Fruit fly (Drosophila melanogaster) whole organism, embryonic: Measurements from ENCODE around the gene CG44158.

Experiments used
- Bteb2 ChIP-seq: fragments of 200-800 bp; sonication (Bioruptor generic); optimal IDR thresholded peaks from 2 replicates; lab custom pipeline; 2016; ENCODE audit warnings: missing biosample characterization, missing genetic modification characterization
- CG10959 ChIP-seq: fragments of 200-800 bp; sonication (Bioruptor generic); IDR thresholded peaks from 2 replicates; pipeline ENCODE4 v1.3.6; 2022; ENCODE audit warnings: missing biosample characterization, missing genetic modification characterization
- CG11504 ChIP-seq: fragments of 200-800 bp; sonication (Bioruptor generic); optimal IDR thresholded peaks from 3 replicates; lab custom pipeline; 2019; ENCODE audit warnings: missing biosample characterization, mild to moderate bottlenecking, missing genetic modification characterization, moderate library complexity
- CG11695 ChIP-seq: fragments of 200-800 bp; sonication (Bioruptor generic); IDR thresholded peaks from 3 replicates; pipeline ENCODE4 v1.3.6; 2022; ENCODE audit warnings: missing biosample characterization, missing genetic modification characterization
- CG1233 ChIP-seq: fragments of 200-800 bp; sonication (Bioruptor generic); optimal IDR thresholded peaks from 4 replicates; lab custom pipeline; 2018; ENCODE audit warnings: missing biosample characterization, mild to moderate bottlenecking, missing genetic modification characterization
- CG14441 ChIP-seq: fragments of 200-800 bp; sonication (Bioruptor generic); IDR thresholded peaks from 2 replicates; pipeline ENCODE4 v1.3.6; 2022; ENCODE audit warnings: missing biosample characterization, missing genetic modification characterization
- CG15269 ChIP-seq: fragments of 200-800 bp; sonication (Bioruptor generic); optimal IDR thresholded peaks from 2 replicates; lab custom pipeline; 2018; ENCODE audit warnings: missing biosample characterization, mild to moderate bottlenecking, missing genetic modification characterization, moderate library complexity
- CG15696 ChIP-seq: fragments of 200-800 bp; sonication (Bioruptor generic); optimal IDR thresholded peaks from 2 replicates; lab custom pipeline; 2019; ENCODE audit warnings: missing biosample characterization, mild to moderate bottlenecking, missing genetic modification characterization, moderate library complexity
- CG18476 ChIP-seq: fragments of 200-800 bp; sonication (Bioruptor generic); optimal IDR thresholded peaks from 2 replicates; lab custom pipeline; 2016; ENCODE audit warnings: missing biosample characterization, mild to moderate bottlenecking, missing genetic modification characterization
- CG2120 ChIP-seq: fragments of 200-800 bp; sonication (Bioruptor generic); optimal IDR thresholded peaks from 3 replicates; lab custom pipeline; 2016; ENCODE audit warnings: missing biosample characterization, missing genetic modification characterization
- CG30020 ChIP-seq: fragments of 200-800 bp; optimal IDR thresholded peaks from 2 replicates; lab custom pipeline; 2019; ENCODE audit warnings: missing biosample characterization, mild to moderate bottlenecking, missing genetic modification characterization, moderate library complexity
- CG31224 ChIP-seq: fragments of 200-800 bp; sonication (Bioruptor generic); IDR thresholded peaks from 2 replicates; pipeline ENCODE4 v1.3.6; 2022; ENCODE audit warnings: missing biosample characterization, missing genetic modification characterization
- CG4282 ChIP-seq: fragments of 200-800 bp; sonication (Bioruptor generic); optimal IDR thresholded peaks from 2 replicates; lab custom pipeline; 2016; ENCODE audit warnings: missing biosample characterization, missing genetic modification characterization
- CG4730 ChIP-seq: fragments of 200-800 bp; sonication (Bioruptor generic); IDR thresholded peaks from 2 replicates; pipeline ENCODE4 v1.3.6; 2022; ENCODE audit warnings: missing biosample characterization, missing genetic modification characterization
- CG6854 ChIP-seq: fragments of 200-800 bp; sonication (Bioruptor generic); optimal IDR thresholded peaks from 3 replicates; lab custom pipeline; 2017; ENCODE audit warnings: missing biosample characterization, mild to moderate bottlenecking, missing genetic modification characterization
- CG8089 ChIP-seq: fragments of 200-800 bp; sonication (Bioruptor generic); optimal IDR thresholded peaks from 3 replicates; lab custom pipeline; 2016; ENCODE audit warnings: missing biosample characterization, missing genetic modification characterization
- CG8765 ChIP-seq: fragments of 200-800 bp; sonication (Bioruptor generic); IDR thresholded peaks from 2 replicates; pipeline ENCODE4 v1.3.6; 2022; ENCODE audit warnings: missing biosample characterization, missing genetic modification characterization
- CHES-1-like ChIP-seq: fragments of 200-800 bp; sonication (Bioruptor generic); optimal IDR thresholded peaks from 2 replicates; lab custom pipeline; 2016; ENCODE audit warnings: missing biosample characterization, missing genetic modification characterization
- CTCF ChIP-seq: fragments of 200-800 bp; sonication (Bioruptor generic); optimal IDR thresholded peaks from 2 replicates; lab custom pipeline; 2017; ENCODE audit warnings: missing biosample characterization, mild to moderate bottlenecking, missing genetic modification characterization, moderate library complexity
- D19B ChIP-seq: fragments of 200-800 bp; sonication (Bioruptor generic); optimal IDR thresholded peaks from 2 replicates; lab custom pipeline; 2017; ENCODE audit warnings: missing biosample characterization, mild to moderate bottlenecking, missing genetic modification characterization
- Dip3 ChIP-seq: fragments of 200-800 bp; sonication (Bioruptor generic); optimal IDR thresholded peaks from 3 replicates; lab custom pipeline; 2016; ENCODE audit warnings: missing biosample characterization, missing genetic modification characterization
- Ets97D ChIP-seq: fragments of 200-800 bp; sonication (Bioruptor generic); optimal IDR thresholded peaks from 3 replicates; lab custom pipeline; 2016; ENCODE audit warnings: missing biosample characterization, missing genetic modification characterization
- HLHmδ ChIP-seq: fragments of 200-800 bp; sonication (Bioruptor generic); optimal IDR thresholded peaks from 2 replicates; lab custom pipeline; 2018; ENCODE audit warnings: missing biosample characterization, mild to moderate bottlenecking, missing genetic modification characterization, moderate library complexity
- Hr78 ChIP-seq, 2 experiments: fragments of 200-800 bp in 1 of 2; fragments of >200 bp in 1 of 2; sonication (Bioruptor generic) in 1 of 2; optimal IDR thresholded peaks; 2 replicates each; lab custom pipeline; 2017 to 2019; ENCODE audit warnings: missing biosample characterization in 2 of 2, missing genetic modification characterization in 2 of 2, mild to moderate bottlenecking in 1 of 2, moderate library complexity in 1 of 2
- Meics ChIP-seq: fragments of 200-800 bp; sonication (Bioruptor generic); optimal IDR thresholded peaks from 2 replicates; lab custom pipeline; 2017; ENCODE audit warnings: missing biosample characterization, mild to moderate bottlenecking, missing genetic modification characterization
- NfI ChIP-seq: fragments of 200-800 bp; sonication (Bioruptor generic); optimal IDR thresholded peaks from 3 replicates; lab custom pipeline; 2018; ENCODE audit warnings: missing biosample characterization, mild to moderate bottlenecking, missing genetic modification characterization, moderate library complexity
- Rfx ChIP-seq: fragments of 200-800 bp; sonication (Bioruptor generic); IDR thresholded peaks from 2 replicates; pipeline ENCODE4 v1.3.6; 2022; ENCODE audit warnings: missing biosample characterization, missing genetic modification characterization
- Rx ChIP-seq: fragments of 200-800 bp; sonication (Bioruptor generic); IDR thresholded peaks from 2 replicates; pipeline ENCODE4 v1.3.6; 2022; ENCODE audit warnings: missing biosample characterization, missing genetic modification characterization
- Ssrp ChIP-seq: fragments of 200-800 bp; sonication (Bioruptor generic); optimal IDR thresholded peaks from 2 replicates; lab custom pipeline; 2018; ENCODE audit warnings: missing biosample characterization, mild to moderate bottlenecking, missing genetic modification characterization, moderate library complexity
- aop ChIP-seq: fragments of 200-800 bp; sonication (Bioruptor generic); IDR thresholded peaks from 2 replicates; pipeline ENCODE4 v1.3.6; 2022; ENCODE audit warnings: missing biosample characterization, missing genetic modification characterization
- ap ChIP-seq: fragments of 200-800 bp; sonication (Bioruptor generic); IDR thresholded peaks from 2 replicates; pipeline ENCODE4 v1.3.6; 2022; ENCODE audit warnings: missing biosample characterization, missing genetic modification characterization
- ase ChIP-seq: fragments of 200-800 bp; sonication (Bioruptor generic); IDR thresholded peaks from 3 replicates; pipeline ENCODE4 v1.3.6; 2022; ENCODE audit warnings: missing biosample characterization, missing genetic modification characterization
- chm ChIP-seq: fragments of 200-800 bp; sonication (Bioruptor generic); IDR thresholded peaks from 2 replicates; pipeline ENCODE4 v1.3.6; 2022; ENCODE audit warnings: missing biosample characterization, missing genetic modification characterization
- dati ChIP-seq: fragments of 200-800 bp; sonication (Bioruptor generic); IDR thresholded peaks from 2 replicates; pipeline ENCODE4 v1.3.6; 2022; ENCODE audit warnings: missing biosample characterization, missing genetic modification characterization
- dm ChIP-seq: fragments of 200-800 bp; sonication (Bioruptor generic); optimal IDR thresholded peaks from 3 replicates; lab custom pipeline; 2016; ENCODE audit warnings: missing biosample characterization, missing genetic modification characterization
- en ChIP-seq: fragments of 200-800 bp; sonication (Bioruptor generic); optimal IDR thresholded peaks from 2 replicates; lab custom pipeline; 2016; ENCODE audit warnings: missing biosample characterization, missing genetic modification characterization
- gcm ChIP-seq: fragments of 200-800 bp; sonication (Bioruptor generic); optimal IDR thresholded peaks from 2 replicates; lab custom pipeline; 2019; ENCODE audit warnings: missing biosample characterization, mild to moderate bottlenecking, missing genetic modification characterization, moderate library complexity
- grau ChIP-seq: fragments of 200-800 bp; optimal IDR thresholded peaks from 3 replicates; lab custom pipeline; 2019; ENCODE audit warnings: missing biosample characterization, mild to moderate bottlenecking, missing genetic modification characterization, moderate library complexity
- hkb ChIP-seq, 2 experiments: fragments of 200-800 bp in 1 of 2; fragments of >200 bp in 1 of 2; sonication (Bioruptor generic) in 1 of 2; IDR thresholded peaks in 1 of 2; optimal IDR thresholded peaks in 1 of 2; 2 replicates each; pipeline versions ENCODE4 v1.3.6 to Lab custom; 2017 to 2022; ENCODE audit warnings: missing biosample characterization in 1 of 2, missing genetic modification characterization in 1 of 2
- jigr1 ChIP-seq: fragments of 200-800 bp; sonication (Bioruptor generic); IDR thresholded peaks from 3 replicates; pipeline ENCODE4 v1.3.6; 2022; ENCODE audit warnings: missing biosample characterization, missing genetic modification characterization
- jumu ChIP-seq: fragments of 200-800 bp; sonication (Bioruptor generic); optimal IDR thresholded peaks from 3 replicates; lab custom pipeline; 2016; ENCODE audit warnings: missing biosample characterization, missing genetic modification characterization
- lab ChIP-seq: fragments of 200-800 bp; sonication (Bioruptor generic); optimal IDR thresholded peaks from 3 replicates; lab custom pipeline; 2017; ENCODE audit warnings: missing biosample characterization, missing genetic modification characterization, mild to moderate bottlenecking, moderate library complexity, missing genetic modification reagents
- nau ChIP-seq: fragments of 200-800 bp; sonication (Bioruptor generic); optimal IDR thresholded peaks from 3 replicates; lab custom pipeline; 2017; ENCODE audit warnings: missing biosample characterization, mild to moderate bottlenecking, missing genetic modification characterization, missing genetic modification reagents
- nerfin-1 ChIP-seq: fragments of 200-800 bp; sonication (Bioruptor generic); optimal IDR thresholded peaks from 3 replicates; lab custom pipeline; 2019; ENCODE audit warnings: missing biosample characterization, mild to moderate bottlenecking, missing genetic modification characterization, moderate library complexity
- nerfin-2 ChIP-seq: fragments of 200-800 bp; sonication (Bioruptor generic); IDR thresholded peaks from 2 replicates; pipeline ENCODE4 v1.3.6; 2022; ENCODE audit warnings: missing biosample characterization, missing genetic modification characterization; ENCODE audit not compliant: partially characterized antibody
- nmo ChIP-seq: fragments of 200-800 bp; sonication (Bioruptor generic); optimal IDR thresholded peaks from 2 replicates; lab custom pipeline; 2018; ENCODE audit warnings: missing biosample characterization, mild to moderate bottlenecking, missing genetic modification characterization, moderate library complexity
- sob ChIP-seq: fragments of 200-800 bp; sonication (Bioruptor generic); IDR thresholded peaks from 2 replicates; pipeline ENCODE4 v1.3.6; 2022; ENCODE audit warnings: missing biosample characterization, missing genetic modification characterization
- ssp ChIP-seq: fragments of 200-800 bp; sonication (Bioruptor generic); IDR thresholded peaks from 2 replicates; pipeline ENCODE4 v1.3.6; 2022; ENCODE audit warnings: missing biosample characterization, missing genetic modification characterization
- tup ChIP-seq: fragments of 200-800 bp; sonication (Bioruptor generic); optimal IDR thresholded peaks from 2 replicates; lab custom pipeline; 2016; ENCODE audit warnings: missing biosample characterization, mild to moderate bottlenecking, missing genetic modification characterization, moderate library complexity
- vvl ChIP-seq: fragments of 200-800 bp; sonication (Bioruptor generic); IDR thresholded peaks from 2 replicates; pipeline ENCODE4 v1.3.6; 2022; ENCODE audit warnings: missing biosample characterization, missing genetic modification characterization
- zfh2 ChIP-seq: fragments of 200-800 bp; sonication (Bioruptor generic); optimal IDR thresholded peaks from 2 replicates; lab custom pipeline; 2016; ENCODE audit warnings: missing biosample characterization, missing genetic modification characterization

The CG44158 gene

DNA sequence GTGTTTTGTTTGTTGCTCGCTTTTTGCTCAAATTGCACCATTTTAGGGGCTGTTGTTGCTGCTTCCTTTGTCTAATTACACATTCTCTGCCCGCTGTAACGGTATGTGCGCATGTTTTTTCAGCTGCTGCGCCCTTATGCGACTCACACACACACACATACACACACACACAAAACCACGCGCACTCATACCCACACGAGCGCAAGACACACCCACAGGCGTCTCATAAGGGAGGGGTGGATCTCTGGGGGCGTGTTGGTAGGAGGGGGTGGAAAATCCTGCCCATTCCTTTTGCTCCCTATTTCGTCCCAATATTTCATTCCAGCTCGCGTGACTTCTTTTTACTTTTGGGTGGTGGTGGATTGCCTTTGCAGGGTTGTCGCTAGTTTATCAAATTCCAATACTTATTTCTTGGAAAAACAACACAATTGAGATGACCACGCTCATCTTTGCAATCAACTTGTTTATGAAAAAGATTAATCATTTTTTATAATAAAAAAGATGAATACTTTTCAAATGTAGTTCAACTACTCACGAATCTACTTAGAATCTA, 36.5 kb downstream of the CG44158 start (continued):
- TF ChIP-seq jumu (no peak), CG6854 (GFP tag; lab: Kevin White, UChicago) (no peak), CTCF (GFP tag; lab: Kevin White, UChicago) (no peak), CG14441 (GFP tag; lab: Robert Waterston, UW) (no peak), Bteb2 (no peak), ssp (no peak), Ets97D (no peak), chm (GFP tag; lab: Robert Waterston, UW) (no peak), CG11504 (tag; lab: Kevin White, UChicago) (no peak), CG15269 (tag; lab: Kevin White, UChicago) (no peak), CG31224 (no peak), jigr1 (no peak), aop (no peak), nerfin-2 (GFP tag; lab: Robert Waterston, UW) (0 out of 2 replicates have a peak, but pooled peaks have one; percentile 14), CG4282 (GFP tag; lab: Kevin White, UChicago) (no peak), CG4730 (GFP tag; lab: Robert Waterston, UW) (no peak), dati (GFP tag; lab: Robert Waterston, UW) (no peak), Ssrp (tag; lab: Kevin White, UChicago) (peak; percentile 0), ase (GFP tag; lab: Robert Waterston, UW) (no peak), hkb (optimal IDR thresholded peaks at IDR 0.05; lab: Kevin White, UChicago) (no peak), hkb (GFP tag; IDR thresholded peaks at IDR 0.05; lab: Robert Waterston, UW) (peak; percentile 23; the same call in 1 of the 2 replicates), CHES-1-like (GFP tag; lab: Kevin White, UChicago) (no peak), Rx (no peak), D19B (GFP tag; lab: Kevin White, UChicago) (no peak), Hr78 (GFP tag; optimal IDR thresholded peaks at IDR 0.05; lab: Kevin White, UChicago) (no peak), CG1233 (GFP tag; lab: Kevin White, UChicago) (no peak), Dip3 (GFP tag; lab: Kevin White, UChicago) (no peak), dm (GFP tag; lab: Kevin White, UChicago) (no peak), CG18476 (GFP tag; lab: Kevin White, UChicago) (no peak), Meics (GFP tag; lab: Kevin White, UChicago) (no peak), CG15696 (no peak), vvl (GFP tag; lab: Robert Waterston, UW) (no peak), sob (GFP tag; lab: Robert Waterston, UW) (0 out of 2 replicates have a peak, but pooled peaks have one; percentile 6), CG10959 (GFP tag; lab: Robert Waterston, UW) (no peak), CG30020 (tag; lab: Kevin White, UChicago) (no peak), HLHmδ (GFP tag; lab: Kevin White, UChicago) (no peak), CG2120 (GFP tag; lab: Kevin White, UChicago) (no peak), NfI (GFP tag; lab: Kevin White, UChicago) (no peak), CG8765 (no peak), nau (GFP tag; lab: Kevin White, UChicago) (no peak), Rfx (no peak), en (GFP tag; lab: Kevin White, UChicago) (no peak), CG11695 (GFP tag; lab: Robert Waterston, UW) (0 out of 3 replicates have a peak, but pooled peaks have one; percentile 19), lab (GFP tag; lab: Kevin White, UChicago) (peak; percentile 32), tup (GFP tag; lab: Kevin White, UChicago) (no peak), nmo (no peak), grau (tag; lab: Kevin White, UChicago) (no peak), zfh2 (GFP tag; lab: Kevin White, UChicago) (no peak), CG8089 (no peak), nerfin-1 (tag; lab: Kevin White, UChicago) (peak; percentile 98), ap (GFP tag; lab: Robert Waterston, UW) (peak; percentile 17; the same call in 1 of the 2 replicates), gcm (GFP tag; lab: Kevin White, UChicago) (no peak)
